Fruit fly (Drosophila melanogaster): ENCODE data around the gene CG3164.

The CG3164 gene

dm6 chr2L:102161-102761 is 28.3 kb downstream of the CG3164 start, which contains the start of gene Creld (continued):
- no peak for TF ChIP-seq Meics (GFP tag; optimal IDR thresholded peaks at IDR 0.05)
- TF ChIP-seq CG7556 (GFP tag; optimal IDR thresholded peaks at IDR 0.05), result no peak
- TF ChIP-seq CG2889 (GFP tag; IDR thresholded peaks at IDR 0.05), result no peak
- TF ChIP-seq knrl (GFP tag; IDR thresholded peaks at IDR 0.05; ENCODE audit: partially characterized antibody), result peak; percentile 100
- TF ChIP-seq CG8478 (optimal IDR thresholded peaks at IDR 0.05), result no peak
- peak; percentile 54 for TF ChIP-seq CG33213 (GFP tag; optimal IDR thresholded peaks at IDR 0.05)
- no peak for TF ChIP-seq CG30403 (GFP tag; optimal IDR thresholded peaks at IDR 0.05)
- no peak for TF ChIP-seq trh (GFP tag; optimal IDR thresholded peaks at IDR 0.05)
- no peak for TF ChIP-seq cato (GFP tag; optimal IDR thresholded peaks at IDR 0.05; ENCODE audit: borderline replicate concordance)
- no peak for TF ChIP-seq CG15601 (tag; optimal IDR thresholded peaks at IDR 0.05)
- peak; percentile 100 for TF ChIP-seq hbn (GFP tag; IDR thresholded peaks at IDR 0.05; ENCODE audit: partially characterized antibody)
- no peak for TF ChIP-seq grau (tag; optimal IDR thresholded peaks at IDR 0.05)
- TF ChIP-seq CG11560 (tag; IDR thresholded peaks at IDR 0.05), result no peak; the same call in 2 of the 3 replicates
- no peak for TF ChIP-seq Adf1 (GFP tag; IDR thresholded peaks at IDR 0.05)
- no peak for TF ChIP-seq ro (GFP tag; IDR thresholded peaks at IDR 0.05)
- no peak for TF ChIP-seq CG11723 (GFP tag; optimal IDR thresholded peaks at IDR 0.05)
- no peak for TF ChIP-seq CG10654 (GFP tag; optimal IDR thresholded peaks at IDR 0.05)
- no peak for TF ChIP-seq Stat92E (GFP tag; optimal IDR thresholded peaks at IDR 0.05)
- TF ChIP-seq CG7372 (GFP tag; IDR thresholded peaks at IDR 0.05), result no peak
- no peak for TF ChIP-seq Antp (GFP tag; optimal IDR thresholded peaks at IDR 0.05)
- TF ChIP-seq Bgb (GFP tag; IDR thresholded peaks at IDR 0.05; ENCODE audit: partially characterized antibody), result peak; percentile 100
- TF ChIP-seq Bdp1 (GFP tag; optimal IDR thresholded peaks at IDR 0.05), result no peak
- TF ChIP-seq schlank (tag; optimal IDR thresholded peaks at IDR 0.05), result no peak
- no peak for TF ChIP-seq twi (tag; optimal IDR thresholded peaks at IDR 0.05)
- peak; percentile 75 for TF ChIP-seq Ets97D (GFP tag; optimal IDR thresholded peaks at IDR 0.05)
- TF ChIP-seq Taf1 (GFP tag; IDR thresholded peaks at IDR 0.05), result no peak
- TF ChIP-seq Jarid2 (GFP tag; optimal IDR thresholded peaks at IDR 0.05), result no peak
- no peak for TF ChIP-seq gce (GFP tag; IDR thresholded peaks at IDR 0.05)
- TF ChIP-seq tin (GFP tag; optimal IDR thresholded peaks at IDR 0.05), result no peak
- TF ChIP-seq Dad (GFP tag; optimal IDR thresholded peaks at IDR 0.05), result no peak
- TF ChIP-seq crc (GFP tag; optimal IDR thresholded peaks at IDR 0.05), result no peak
- TF ChIP-seq scrt (GFP tag; optimal IDR thresholded peaks at IDR 0.05), result no peak
- TF ChIP-seq Lhr (GFP tag; optimal IDR thresholded peaks at IDR 0.05), result no peak
- no peak for TF ChIP-seq CG32767 (GFP tag; IDR thresholded peaks at IDR 0.05)
- TF ChIP-seq Max (GFP tag; optimal IDR thresholded peaks at IDR 0.05), result peak; percentile 8
- TF ChIP-seq CG7786 (GFP tag; optimal IDR thresholded peaks at IDR 0.05), result no peak
- TF ChIP-seq CG7745 (tag; optimal IDR thresholded peaks at IDR 0.05), result no peak
- TF ChIP-seq ab (GFP tag; optimal IDR thresholded peaks at IDR 0.05), result no peak
- peak; percentile 59 for TF ChIP-seq Dp (GFP tag; optimal IDR thresholded peaks at IDR 0.05)
- no peak for TF ChIP-seq CG9876 (GFP tag; optimal IDR thresholded peaks at IDR 0.05)
- no peak for TF ChIP-seq chif (GFP tag; optimal IDR thresholded peaks at IDR 0.05)
- no peak for TF ChIP-seq CG2202 (tag; optimal IDR thresholded peaks at IDR 0.05)
- no peak for TF ChIP-seq sqz (GFP tag; optimal IDR thresholded peaks at IDR 0.05)
- TF ChIP-seq NC2β (GFP tag; optimal IDR thresholded peaks at IDR 0.05), result no peak
- no peak for TF ChIP-seq ssp (GFP tag; IDR thresholded peaks at IDR 0.05)
- TF ChIP-seq CG10209 (GFP tag; optimal IDR thresholded peaks at IDR 0.05), result no peak
- TF ChIP-seq CG8359 (GFP tag; optimal IDR thresholded peaks at IDR 0.05; ENCODE audit: borderline replicate concordance), result no peak
- no peak for TF ChIP-seq Hr3 (GFP tag; optimal IDR thresholded peaks at IDR 0.05)
- no peak for TF ChIP-seq H2.0 (GFP tag; IDR thresholded peaks at IDR 0.05)
- no peak for TF ChIP-seq B-H1 (GFP tag; IDR thresholded peaks at IDR 0.05)
- no peak for TF ChIP-seq cwo (GFP tag; optimal IDR thresholded peaks at IDR 0.05)

All from whole organism, embryonic.